Worm (Caenorhabditis elegans): Measurements from ENCODE around the gene flr-4.

ce11 chrX:15107747-15108252 lies 18.6 kb downstream of the flr-4 start, which contains the start of gene mlt-9:
- TF ChIP-seq ces-1 (GFP tag; optimal IDR thresholded peaks at IDR 0.05) = no peak
- TF ChIP-seq nhr-28 (tag; optimal IDR thresholded peaks at IDR 0.05) = no peak
- TF ChIP-seq nhr-12 (tag; optimal IDR thresholded peaks at IDR 0.05) = no peak
- no peak for TF ChIP-seq unc-39 (tag; optimal IDR thresholded peaks at IDR 0.05)
- no peak for TF ChIP-seq unc-62 (GFP tag; optimal IDR thresholded peaks at IDR 0.05)
- no peak for TF ChIP-seq mab-5 (tag; optimal IDR thresholded peaks at IDR 0.05)
- no peak for TF ChIP-seq nhr-76 (tag; optimal IDR thresholded peaks at IDR 0.05)
- TF ChIP-seq mep-1 (tag; optimal IDR thresholded peaks at IDR 0.05) = no peak
- TF ChIP-seq sptf-1 (tag; optimal IDR thresholded peaks at IDR 0.05) = no peak

All from whole organism, mixed stage, embryonic.